Worm (Caenorhabditis elegans) whole organism, midembryonic: ENCODE measurements around the gene sek-5.

Experiments used
- T22C8.4 ChIP-seq: fragments of 200-800 bp; sonication (Bioruptor generic); IDR thresholded peaks from 2 replicates; pipeline ENCODE4 v1.3.6; 2022; ENCODE audit warnings: missing genetic modification characterization, missing compliant biosample characterization
- cog-1 ChIP-seq: sonication (generic microtip); optimal IDR thresholded peaks from 2 replicates; lab custom pipeline; 2016; ENCODE audit warnings: missing genetic modification characterization, missing compliant biosample characterization
- flt-1 ChIP-seq: fragments of 200-800 bp; sonication (Bioruptor generic); IDR thresholded peaks from 2 replicates; pipeline ENCODE4 v1.3.6; 2022; ENCODE audit warnings: missing genetic modification characterization, missing compliant biosample characterization
- klf-2 ChIP-seq: fragments of 200-800 bp; sonication (Bioruptor generic); conservative IDR thresholded peaks from 2 replicates; pipeline ENCODE4 v1.3.6; 2022; ENCODE audit warnings: missing genetic modification reagents, missing genetic modification characterization, missing compliant biosample characterization
- ztf-23 ChIP-seq: fragments of 200-800 bp; sonication (Bioruptor generic); IDR thresholded peaks from 2 replicates; pipeline ENCODE4 v1.3.6; 2022; ENCODE audit warnings: missing genetic modification reagents, missing genetic modification characterization, missing compliant biosample characterization

DNA sequence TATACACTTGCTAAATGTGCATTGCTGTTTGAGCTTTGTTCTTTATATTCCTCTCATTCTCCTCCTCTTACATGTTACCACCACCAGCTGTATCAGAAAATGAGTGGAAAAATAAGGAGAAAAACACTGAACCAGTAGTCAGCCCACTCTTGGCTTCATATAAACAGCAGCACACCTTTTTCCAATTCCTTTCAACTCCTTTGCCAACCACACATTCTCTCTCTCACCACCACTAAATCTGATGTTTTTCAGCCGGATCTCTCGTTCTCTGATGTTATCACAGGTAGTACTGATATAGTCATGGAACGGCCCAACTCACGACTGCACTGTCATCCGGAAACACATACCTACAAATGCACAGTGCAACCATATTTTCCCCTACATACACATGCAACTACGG is 9.2 kb downstream of the sek-5 start, which contains the start of gene kcnl-3:
- TF ChIP-seq cog-1 (no peak), flt-1 (no peak), ztf-23 (no peak), T22C8.4 (GFP tag; lab: Robert Waterston, UW) (no peak), klf-2 (GFP tag; lab: Robert Waterston, UW) (no peak)
